Worm (Caenorhabditis elegans): Measurements from ENCODE around the gene C10B5.3.

Gene C10B5.3

DNA sequence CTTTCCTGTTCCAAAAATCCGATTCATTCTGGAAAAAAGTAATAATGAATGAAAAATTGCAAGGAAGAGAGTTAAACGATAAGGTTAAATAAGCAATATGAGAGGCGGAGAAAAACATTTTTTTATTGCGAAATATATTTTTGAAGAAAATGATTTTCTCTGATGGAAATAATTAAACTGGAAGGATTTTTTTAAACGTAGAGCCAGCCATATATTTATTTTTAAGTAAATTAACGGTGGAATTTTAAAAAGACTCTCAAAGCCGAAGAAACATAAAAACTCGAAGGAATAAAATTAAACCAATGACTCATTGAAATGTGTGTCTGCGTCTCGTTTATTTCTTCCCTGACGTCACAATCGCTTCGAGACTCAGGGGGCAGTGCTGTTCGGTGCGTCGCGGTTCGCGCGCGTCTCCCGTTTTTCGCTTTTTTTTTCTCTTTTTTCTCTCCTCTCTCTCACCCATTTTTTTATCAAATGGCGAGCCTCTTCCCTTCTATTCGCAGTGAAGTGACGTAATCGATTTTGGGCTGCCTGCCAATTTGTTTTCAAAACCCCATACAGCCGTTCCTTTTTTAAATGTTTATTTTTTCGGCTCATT lies 18.2 kb upstream of the C10B5.3 start, which contains the start of gene vps-60:
Gene vps-60 (minus strand): TSS at position 30 of the 598 bp plus-strand sequence.
- TF ChIP-seq elt-1 (tag; optimal IDR thresholded peaks at IDR 0.05; ENCODE audit: borderline replicate concordance, insufficient read depth) (peak; percentile 25), unc-120 (tag; optimal IDR thresholded peaks at IDR 0.05; ENCODE audit: poor library complexity, severe bottlenecking) (peak; percentile 58), snpc-4 (tag; optimal IDR thresholded peaks at IDR 0.05) (no peak), cnd-1 (tag; optimal IDR thresholded peaks at IDR 0.05) (peak; percentile 45), ces-1 (GFP tag; optimal IDR thresholded peaks at IDR 0.05) (peak; percentile 87), lsy-2 (tag; optimal IDR thresholded peaks at IDR 0.05) (peak; percentile 83), unc-62 (GFP tag; optimal IDR thresholded peaks at IDR 0.05) (peak; percentile 51), elt-3 (tag; optimal IDR thresholded peaks at IDR 0.05) (no peak), zip-8 (tag; optimal IDR thresholded peaks at IDR 0.05) (peak; percentile 25), mep-1 (tag; optimal IDR thresholded peaks at IDR 0.05) (peak; percentile 92), nhr-237 (tag; optimal IDR thresholded peaks at IDR 0.05) (peak; percentile 73), ceh-39 (tag; optimal IDR thresholded peaks at IDR 0.05) (peak; percentile 83), mls-2 (tag; optimal IDR thresholded peaks at IDR 0.05) (peak; percentile 68), hlh-1 (tag; optimal IDR thresholded peaks at IDR 0.05) (peak; percentile 61), lin-13 (tag; optimal IDR thresholded peaks at IDR 0.05) (peak; percentile 50), ceh-83 (GFP tag; optimal IDR thresholded peaks at IDR 0.05) (no peak), M03D4.4 (tag; optimal IDR thresholded peaks at IDR 0.05) (peak; percentile 17), nhr-2 (tag; optimal IDR thresholded peaks at IDR 0.05) (no peak), ham-2 (GFP tag; optimal IDR thresholded peaks at IDR 0.05) (no peak), pha-4 (tag; optimal IDR thresholded peaks at IDR 0.05) (peak; percentile 87), sptf-1 (tag; optimal IDR thresholded peaks at IDR 0.05) (no peak), blmp-1 (tag; optimal IDR thresholded peaks at IDR 0.05) (peak; percentile 61), mab-5 (tag; optimal IDR thresholded peaks at IDR 0.05) (no peak), nhr-76 (tag; optimal IDR thresholded peaks at IDR 0.05) (no peak)

DNA sequence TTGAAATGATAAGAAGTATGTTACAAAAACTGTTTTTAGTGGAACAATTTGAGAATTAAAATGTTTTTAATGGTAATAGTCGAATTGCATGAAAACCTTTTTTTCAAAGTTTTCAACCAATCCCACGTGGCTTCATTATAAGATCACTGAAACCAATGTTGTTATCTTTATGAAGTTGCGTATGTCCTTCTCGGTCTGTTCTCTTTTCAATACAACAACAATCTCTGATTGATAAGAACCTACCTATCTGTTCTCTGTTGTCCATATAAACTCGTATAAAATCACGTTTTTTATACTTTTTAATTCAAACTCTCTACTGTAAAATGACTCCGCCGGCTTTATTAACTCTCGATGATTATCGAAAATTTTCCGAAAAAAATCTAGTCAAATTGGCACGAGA lies 15.3 kb upstream of the C10B5.3 start, which contains the start of gene F41E6.5:
Gene F41E6.5 (plus strand): TSS at position 209 of the 400 bp plus-strand sequence.
- TF ChIP-seq ces-1 (GFP tag; optimal IDR thresholded peaks at IDR 0.05) (no peak), elt-3 (tag; optimal IDR thresholded peaks at IDR 0.05) (no peak), pha-4 (tag; optimal IDR thresholded peaks at IDR 0.05) (no peak), mep-1 (tag; optimal IDR thresholded peaks at IDR 0.05) (no peak), ceh-43 (GFP tag; optimal IDR thresholded peaks at IDR 0.05) (no peak), mls-2 (tag; optimal IDR thresholded peaks at IDR 0.05) (no peak), ceh-39 (tag; optimal IDR thresholded peaks at IDR 0.05) (no peak), blmp-1 (tag; optimal IDR thresholded peaks at IDR 0.05) (no peak), nhr-2 (tag; optimal IDR thresholded peaks at IDR 0.05) (no peak), ceh-83 (GFP tag; optimal IDR thresholded peaks at IDR 0.05) (no peak), snpc-4 (tag; optimal IDR thresholded peaks at IDR 0.05) (no peak), unc-62 (GFP tag; optimal IDR thresholded peaks at IDR 0.05) (no peak), lin-32 (GFP tag; optimal IDR thresholded peaks at IDR 0.05) (no peak), sem-2 (GFP tag; optimal IDR thresholded peaks at IDR 0.05) (no peak)

DNA sequence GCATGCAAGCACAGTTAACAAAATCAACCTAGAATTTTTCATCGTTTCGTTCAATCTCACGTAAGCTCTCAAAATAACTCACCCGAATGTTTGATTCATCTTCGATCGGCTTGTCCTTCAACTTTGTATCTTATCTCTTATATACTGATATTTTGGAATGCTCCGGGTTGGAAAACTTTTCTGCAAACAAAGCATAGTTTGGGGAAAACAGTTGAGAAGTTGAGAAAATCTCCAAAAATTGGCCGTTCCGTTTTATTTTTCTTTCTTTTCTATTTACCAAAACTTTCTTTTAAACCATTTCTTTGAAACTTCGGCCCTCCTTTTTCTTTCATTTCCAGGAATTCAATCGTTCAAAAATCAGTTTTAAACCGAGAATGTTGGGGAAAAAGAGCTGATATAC lies 14.7 kb upstream of the C10B5.3 start, which contains the start of gene F41E6.15:
Gene F41E6.15 (minus strand): TSS at position 101 of the 400 bp plus-strand sequence.
- TF ChIP-seq snpc-4 (tag; optimal IDR thresholded peaks at IDR 0.05) (no peak), nhr-237 (tag; optimal IDR thresholded peaks at IDR 0.05) (no peak), elt-3 (tag; optimal IDR thresholded peaks at IDR 0.05) (no peak), flh-1 (GFP tag; optimal IDR thresholded peaks at IDR 0.05) (no peak), lsy-2 (tag; optimal IDR thresholded peaks at IDR 0.05) (no peak), mls-2 (tag; optimal IDR thresholded peaks at IDR 0.05) (no peak), elt-1 (tag; optimal IDR thresholded peaks at IDR 0.05; ENCODE audit: borderline replicate concordance, insufficient read depth) (no peak), M03D4.4 (tag; optimal IDR thresholded peaks at IDR 0.05) (no peak), nhr-28 (tag; optimal IDR thresholded peaks at IDR 0.05) (no peak), bed-3 (GFP tag; optimal IDR thresholded peaks at IDR 0.05) (no peak), drap-1 (GFP tag; optimal IDR thresholded peaks at IDR 0.05) (no peak), nhr-2 (tag; optimal IDR thresholded peaks at IDR 0.05) (no peak), ceh-39 (tag; optimal IDR thresholded peaks at IDR 0.05) (no peak), ztf-11 (tag; optimal IDR thresholded peaks at IDR 0.05) (no peak), unc-62 (GFP tag; optimal IDR thresholded peaks at IDR 0.05) (no peak), nhr-12 (tag; optimal IDR thresholded peaks at IDR 0.05) (no peak), ceh-83 (GFP tag; optimal IDR thresholded peaks at IDR 0.05) (no peak), cnd-1 (tag; optimal IDR thresholded peaks at IDR 0.05) (no peak)
